Worm (Caenorhabditis elegans): ENCODE data around the gene spe-29.

spe-29 gene

ce11 chrIV:9913064-9913463 lies 20.6 kb upstream of the spe-29 start:
- TF ChIP-seq nhr-237 (tag; optimal IDR thresholded peaks at IDR 0.05) (no peak), zip-2 (tag; optimal IDR thresholded peaks at IDR 0.05) (no peak), daf-12 (tag; optimal IDR thresholded peaks at IDR 0.05) (no peak), ama-1 (optimal IDR thresholded peaks at IDR 0.05) (no peak), F44E2.7 (GFP tag; IDR thresholded peaks at IDR 0.05) (no peak), mdl-1 (tag; optimal IDR thresholded peaks at IDR 0.05) (peak in 1 of 2 experiments; percentile 12), zag-1 (tag; optimal IDR thresholded peaks at IDR 0.05) (no peak), ztf-11 (tag; optimal IDR thresholded peaks at IDR 0.05) (no peak), ceh-44 (GFP tag; IDR thresholded peaks at IDR 0.05) (no peak), egl-27 (tag; optimal IDR thresholded peaks at IDR 0.05) (no peak), T26A8.4 (GFP tag; IDR thresholded peaks at IDR 0.05) (0 out of 2 replicates have a peak, but pooled peaks have one; percentile 35), jun-1 (tag; optimal IDR thresholded peaks at IDR 0.05) (no peak), hlh-11 (tag; optimal IDR thresholded peaks at IDR 0.05) (peak; percentile 58), nhr-28 (tag; optimal IDR thresholded peaks at IDR 0.05) (no peak), mxl-3 (GFP tag; optimal IDR thresholded peaks at IDR 0.05) (peak; percentile 54), ceh-28 (tag; optimal IDR thresholded peaks at IDR 0.05) (no peak), nhr-10 (tag; optimal IDR thresholded peaks at IDR 0.05) (no peak), Y75B8A.6 (GFP tag; IDR thresholded peaks at IDR 0.05) (no peak), aha-1 (tag) (peak; percentile 21), spr-1 (tag; optimal IDR thresholded peaks at IDR 0.05) (peak; percentile 36), nhr-48 (tag; optimal IDR thresholded peaks at IDR 0.05) (peak; percentile 19), mdt-29 (GFP tag; IDR thresholded peaks at IDR 0.05) (no peak)

DNA sequence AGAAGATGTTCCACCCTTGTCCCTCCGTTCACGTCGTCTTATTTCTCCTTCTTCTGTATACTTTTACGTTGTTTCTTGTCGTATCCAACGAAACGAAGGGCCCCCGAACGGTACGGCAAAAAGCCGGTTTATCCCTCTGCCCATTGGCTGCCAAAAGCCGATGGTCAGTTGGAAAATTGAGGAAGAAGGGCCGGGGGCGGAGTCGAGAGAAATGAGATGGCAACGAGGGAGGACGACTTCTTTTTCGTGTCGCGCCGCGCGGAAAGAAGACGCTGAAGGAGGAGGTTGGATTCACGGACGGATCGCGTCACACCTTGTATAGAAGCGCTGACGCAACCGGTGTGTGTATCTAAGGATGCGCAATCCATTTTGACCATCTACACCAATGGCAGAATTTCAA lies 18.6 kb upstream of the spe-29 start:
- TF ChIP-seq rbr-2 (tag; optimal IDR thresholded peaks at IDR 0.05) (no peak), dmd-6 (GFP tag; IDR thresholded peaks at IDR 0.05) (no peak), nhr-102 (tag; optimal IDR thresholded peaks at IDR 0.05) (no peak), daf-16 (GFP tag; optimal IDR thresholded peaks at IDR 0.05) (no peak), daf-16 (tag; optimal IDR thresholded peaks at IDR 0.05) (no peak), spr-3 (GFP tag; optimal IDR thresholded peaks at IDR 0.05) (no peak), egl-43 (GFP tag; IDR thresholded peaks at IDR 0.05) (0 out of 2 replicates have a peak, but pooled peaks have one; percentile 10), F26F4.8 (GFP tag; conservative IDR thresholded peaks at IDR 0.05) (no peak), pqm-1 (tag; optimal IDR thresholded peaks at IDR 0.05) (no peak), F44E2.7 (GFP tag; IDR thresholded peaks at IDR 0.05) (no peak), daf-8 (GFP tag; IDR thresholded peaks at IDR 0.05) (no peak), F10B5.3 (tag; optimal IDR thresholded peaks at IDR 0.05) (no peak), set-16 (GFP tag; IDR thresholded peaks at IDR 0.05) (peak; percentile 66; the same call in 1 of the 2 replicates), attf-4 (tag; optimal IDR thresholded peaks at IDR 0.05) (no peak), lin-15B (tag; optimal IDR thresholded peaks at IDR 0.05) (no peak), jun-1 (tag; optimal IDR thresholded peaks at IDR 0.05) (no peak), dmd-9 (GFP tag; IDR thresholded peaks at IDR 0.05) (no peak), spr-1 (tag; optimal IDR thresholded peaks at IDR 0.05) (no peak), nhr-42 (GFP tag; IDR thresholded peaks at IDR 0.05) (no peak), skn-1 (tag; optimal IDR thresholded peaks at IDR 0.05) (no peak), ZK337.2 (GFP tag; IDR thresholded peaks at IDR 0.05) (no peak), aha-1 (tag) (peak; percentile 40), hlh-11 (tag; optimal IDR thresholded peaks at IDR 0.05) (peak; percentile 18), unc-62 (GFP tag; optimal IDR thresholded peaks at IDR 0.05 in 1 of 2) (peak in 1 of 2 experiments; percentile 46), unc-62 (tag; optimal IDR thresholded peaks at IDR 0.05) (no peak), nhr-237 (tag; optimal IDR thresholded peaks at IDR 0.05) (no peak), nhr-11 (tag; optimal IDR thresholded peaks at IDR 0.05) (no peak)

- TF ChIP-seq R02D3.7 (tag; optimal IDR thresholded peaks at IDR 0.05) (no peak), D1046.2 (GFP tag; IDR thresholded peaks at IDR 0.05) (no peak), mxl-2 (GFP tag; conservative IDR thresholded peaks at IDR 0.05) (no peak), T26A8.4 (GFP tag; IDR thresholded peaks at IDR 0.05) (no peak), attf-4 (tag; optimal IDR thresholded peaks at IDR 0.05) (no peak), nhr-42 (GFP tag; IDR thresholded peaks at IDR 0.05) (no peak), zag-1 (tag; optimal IDR thresholded peaks at IDR 0.05) (no peak), ztf-11 (tag; optimal IDR thresholded peaks at IDR 0.05) (no peak), ama-1 (optimal IDR thresholded peaks at IDR 0.05) (no peak), lir-3 (tag; optimal IDR thresholded peaks at IDR 0.05) (no peak), vab-7 (GFP tag; IDR thresholded peaks at IDR 0.05) (no peak), spr-1 (tag; optimal IDR thresholded peaks at IDR 0.05) (no peak), set-16 (GFP tag; IDR thresholded peaks at IDR 0.05) (no peak), tra-1 (GFP tag; IDR thresholded peaks at IDR 0.05) (no peak), gei-8 (GFP tag; optimal IDR thresholded peaks at IDR 0.05) (no peak), lin-39 (tag; optimal IDR thresholded peaks at IDR 0.05) (no peak)
Measured at ce11 chrIV:9916224-9916623, 17.5 kb upstream of the spe-29 start, which contains the start of gene bed-3. TSS of gene bed-3 (plus strand) at chrIV:9916524.
